Worm (Caenorhabditis elegans) whole organism, mixed stage, embryonic: ENCODE measurements around the gene casy-1.

Source experiments
- lin-32 ChIP-seq: fragments of 200-800 bp; sonication (Bioruptor generic); optimal IDR thresholded peaks from 2 replicates; lab custom pipeline; 2018; ENCODE audit warnings: mild to moderate bottlenecking, missing genetic modification characterization, missing compliant biosample characterization
- nhr-28 ChIP-seq: fragments of 150-350 bp; optimal IDR thresholded peaks from 2 replicates; lab custom pipeline; 2014; ENCODE audit warnings: missing biosample characterization, missing genetic modification characterization
- zip-8 ChIP-seq: fragments of 150-350 bp; optimal IDR thresholded peaks from 2 replicates; lab custom pipeline; 2014; ENCODE audit warnings: missing biosample characterization, missing genetic modification characterization

DNA sequence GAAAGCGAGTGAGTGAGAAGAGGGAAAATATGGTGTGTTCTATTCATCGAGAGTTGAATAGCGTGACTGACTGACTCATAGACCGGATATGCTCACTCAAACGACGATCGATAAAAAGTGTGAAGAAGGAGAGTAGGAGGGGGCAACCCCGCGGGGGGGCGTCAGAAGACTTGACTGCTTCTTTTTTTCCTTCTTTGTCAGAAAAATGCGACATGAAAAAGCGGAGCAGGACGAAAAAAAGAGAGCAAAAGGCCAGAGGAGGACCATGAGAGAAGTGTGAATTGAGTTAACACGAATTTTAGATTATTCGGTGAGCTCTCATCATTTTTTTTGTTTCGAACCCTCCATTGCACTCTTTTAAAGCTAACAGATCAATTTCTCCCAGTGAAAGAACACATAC lies 5.9 kb upstream of the casy-1 start:
- TF ChIP-seq lin-32 (GFP tag; lab: Kevin White, UChicago) (no peak), zip-8 (no peak), nhr-28 (tag; lab: Kevin White, UChicago) (no peak)
